Worm (Caenorhabditis elegans): Measurements from ENCODE around the gene dct-6.

ce11 chrIII:5958172-5958886 is 7.9 kb upstream of the dct-6 start, which contains the start of the genes nono-1 and nop-1:
- TF ChIP-seq W03F9.2 (tag; optimal IDR thresholded peaks at IDR 0.05) (peak; percentile 51), dao-5 (tag; optimal IDR thresholded peaks at IDR 0.05) (no peak), him-1 (tag; optimal IDR thresholded peaks at IDR 0.05) (no peak)
